Fruit fly (Drosophila melanogaster) whole organism, embryonic: ENCODE results near the gene CG12075.

ENCODE experiments used
- Abd-B ChIP-seq: fragments of 200-800 bp; sonication (Bioruptor generic); optimal IDR thresholded peaks from 2 replicates; lab custom pipeline; 2018; ENCODE audit warnings: missing biosample characterization, mild to moderate bottlenecking, missing genetic modification characterization, moderate library complexity
- Atf6 ChIP-seq: fragments of 200-800 bp; sonication (Bioruptor generic); IDR thresholded peaks from 2 replicates; pipeline ENCODE4 v1.3.6; 2022; ENCODE audit warnings: missing biosample characterization, missing genetic modification characterization
- Bgb ChIP-seq: fragments of 200-800 bp; sonication (Bioruptor generic); IDR thresholded peaks from 2 replicates; pipeline ENCODE4 v1.3.6; 2022; ENCODE audit warnings: missing biosample characterization, missing genetic modification characterization; ENCODE audit not compliant: partially characterized antibody
- C15 ChIP-seq: fragments of 200-800 bp; sonication (Bioruptor generic); IDR thresholded peaks from 3 replicates; pipeline ENCODE4 v1.3.6; 2022; ENCODE audit warnings: missing biosample characterization, missing genetic modification characterization
- CG10959 ChIP-seq: fragments of 200-800 bp; sonication (Bioruptor generic); IDR thresholded peaks from 2 replicates; pipeline ENCODE4 v1.3.6; 2022; ENCODE audit warnings: missing biosample characterization, missing genetic modification characterization
- CG12236 ChIP-seq: fragments of 200-800 bp; sonication (Bioruptor generic); optimal IDR thresholded peaks from 2 replicates; lab custom pipeline; 2016; ENCODE audit warnings: missing biosample characterization, missing genetic modification characterization
- CG13775 ChIP-seq: fragments of 200-800 bp; sonication (Bioruptor generic); optimal IDR thresholded peaks from 3 replicates; lab custom pipeline; 2017; ENCODE audit warnings: missing biosample characterization, mild to moderate bottlenecking, missing genetic modification characterization
- CG15601 ChIP-seq: fragments of 200-800 bp; sonication (Bioruptor generic); optimal IDR thresholded peaks from 3 replicates; lab custom pipeline; 2019; ENCODE audit warnings: missing biosample characterization, mild to moderate bottlenecking, missing genetic modification characterization, moderate library complexity
- CG15696 ChIP-seq: fragments of 200-800 bp; sonication (Bioruptor generic); optimal IDR thresholded peaks from 2 replicates; lab custom pipeline; 2019; ENCODE audit warnings: missing biosample characterization, mild to moderate bottlenecking, missing genetic modification characterization, moderate library complexity
- CG1647 ChIP-seq: fragments of 200-800 bp; sonication (Bioruptor generic); optimal IDR thresholded peaks from 3 replicates; lab custom pipeline; 2016; ENCODE audit warnings: missing biosample characterization, missing genetic modification characterization
- CG17361 ChIP-seq: fragments of 200-800 bp; sonication (Bioruptor generic); IDR thresholded peaks from 3 replicates; pipeline ENCODE4 v1.3.6; 2022; ENCODE audit warnings: missing biosample characterization, missing genetic modification characterization
- CG17612 ChIP-seq: fragments of 200-800 bp; sonication (Bioruptor generic); IDR thresholded peaks from 2 replicates; pipeline ENCODE4 v1.3.6; 2022; ENCODE audit warnings: missing biosample characterization, missing genetic modification characterization
- CG18619 ChIP-seq: fragments of 200-800 bp; sonication (Bioruptor generic); optimal IDR thresholded peaks from 3 replicates; lab custom pipeline; 2017; ENCODE audit warnings: missing biosample characterization, mild to moderate bottlenecking, missing genetic modification characterization
- CG31388 ChIP-seq: fragments of 200-800 bp; sonication (Bioruptor generic); optimal IDR thresholded peaks from 2 replicates; lab custom pipeline; 2016; ENCODE audit warnings: missing biosample characterization, missing genetic modification characterization
- CG4730 ChIP-seq: fragments of 200-800 bp; sonication (Bioruptor generic); IDR thresholded peaks from 2 replicates; pipeline ENCODE4 v1.3.6; 2022; ENCODE audit warnings: missing biosample characterization, missing genetic modification characterization
- CG6689 ChIP-seq: fragments of 200-800 bp; sonication (Bioruptor generic); IDR thresholded peaks from 2 replicates; pipeline ENCODE4 v1.3.6; 2022; ENCODE audit warnings: missing biosample characterization, missing genetic modification characterization
- CG7372 ChIP-seq: fragments of 200-800 bp; sonication (Bioruptor generic); IDR thresholded peaks from 2 replicates; pipeline ENCODE4 v1.3.6; 2022; ENCODE audit warnings: missing biosample characterization, missing genetic modification characterization
- CG8290 ChIP-seq, 3 experiments: fragments of 200-800 bp; sonication (Bioruptor generic); optimal IDR thresholded peaks; 2 replicates each; lab custom pipeline; 2016 to 2019; ENCODE audit warnings: missing biosample characterization in 3 of 3, missing genetic modification characterization in 3 of 3, mild to moderate bottlenecking in 2 of 3, moderate library complexity in 1 of 3
- CG9797 ChIP-seq: fragments of 200-800 bp; sonication (Bioruptor generic); optimal IDR thresholded peaks from 3 replicates; lab custom pipeline; 2018; ENCODE audit warnings: missing biosample characterization, mild to moderate bottlenecking, missing genetic modification characterization
- CG9817 ChIP-seq: fragments of 200-800 bp; sonication (Bioruptor generic); optimal IDR thresholded peaks from 2 replicates; lab custom pipeline; 2018; ENCODE audit warnings: missing biosample characterization, mild to moderate bottlenecking, missing genetic modification characterization, moderate library complexity
- D ChIP-seq, 2 experiments: fragments of 200-800 bp in 1 of 2; fragments of >200 bp in 1 of 2; sonication (Bioruptor generic) in 1 of 2; optimal IDR thresholded peaks; 2 replicates in 1 of 2; 3 replicates in 1 of 2; lab custom pipeline; 2017; ENCODE audit warnings: mild to moderate bottlenecking in 1 of 2, missing biosample characterization in 1 of 2, missing genetic modification characterization in 1 of 2, missing genetic modification reagents in 1 of 2
- Dad ChIP-seq: fragments of 200-800 bp; sonication (Bioruptor generic); optimal IDR thresholded peaks from 3 replicates; lab custom pipeline; 2016; ENCODE audit warnings: missing biosample characterization, missing genetic modification characterization
- Dip3 ChIP-seq: fragments of 200-800 bp; sonication (Bioruptor generic); optimal IDR thresholded peaks from 3 replicates; lab custom pipeline; 2016; ENCODE audit warnings: missing biosample characterization, missing genetic modification characterization
- E2f2 ChIP-seq: fragments of 200-800 bp; sonication (Bioruptor generic); IDR thresholded peaks from 2 replicates; pipeline ENCODE4 v1.3.6; 2022; ENCODE audit warnings: missing biosample characterization, missing genetic modification characterization
- HmgZ ChIP-seq: fragments of 200-800 bp; sonication (Bioruptor generic); optimal IDR thresholded peaks from 2 replicates; lab custom pipeline; 2018; ENCODE audit warnings: missing biosample characterization, mild to moderate bottlenecking, missing genetic modification characterization
- Hsf ChIP-seq: fragments of 200-800 bp; sonication (Bioruptor generic); optimal IDR thresholded peaks from 3 replicates; lab custom pipeline; 2016; ENCODE audit warnings: missing biosample characterization, missing genetic modification characterization
- Kr ChIP-seq: fragments of 200-800 bp; sonication (Bioruptor generic); optimal IDR thresholded peaks from 2 replicates; lab custom pipeline; 2017; ENCODE audit warnings: missing biosample characterization, mild to moderate bottlenecking, missing genetic modification characterization
- Myb ChIP-seq: fragments of 200-800 bp; sonication (Bioruptor generic); optimal IDR thresholded peaks from 2 replicates; lab custom pipeline; 2016; ENCODE audit warnings: missing biosample characterization, missing genetic modification characterization
- Nf-YA ChIP-seq: fragments of 200-800 bp; sonication (Bioruptor generic); IDR thresholded peaks from 2 replicates; pipeline ENCODE4 v1.3.6; 2022; ENCODE audit warnings: missing biosample characterization, missing genetic modification characterization
- Rx ChIP-seq: fragments of 200-800 bp; sonication (Bioruptor generic); IDR thresholded peaks from 2 replicates; pipeline ENCODE4 v1.3.6; 2022; ENCODE audit warnings: missing biosample characterization, missing genetic modification characterization
- Side ChIP-seq: fragments of 200-800 bp; sonication (Bioruptor generic); optimal IDR thresholded peaks from 2 replicates; lab custom pipeline; 2016; ENCODE audit warnings: missing biosample characterization, missing genetic modification characterization
- Ssrp ChIP-seq: fragments of 200-800 bp; sonication (Bioruptor generic); optimal IDR thresholded peaks from 2 replicates; lab custom pipeline; 2018; ENCODE audit warnings: missing biosample characterization, mild to moderate bottlenecking, missing genetic modification characterization, moderate library complexity
- ac ChIP-seq: fragments of 200-800 bp; sonication (Bioruptor generic); optimal IDR thresholded peaks from 3 replicates; lab custom pipeline; 2017; ENCODE audit warnings: missing biosample characterization, mild to moderate bottlenecking, missing genetic modification characterization
- al ChIP-seq: fragments of 200-800 bp; sonication (Bioruptor generic); IDR thresholded peaks from 2 replicates; pipeline ENCODE4 v1.3.6; 2022; ENCODE audit warnings: missing biosample characterization, missing genetic modification characterization
- bsh ChIP-seq, 2 experiments: fragments of 200-800 bp; sonication (Bioruptor generic); optimal IDR thresholded peaks; 2 replicates each; lab custom pipeline; 2017 to 2018; ENCODE audit warnings: mild to moderate bottlenecking in 2 of 2, missing biosample characterization in 2 of 2, missing genetic modification characterization in 2 of 2, moderate library complexity in 1 of 2
- btn ChIP-seq: fragments of 200-800 bp; sonication (Bioruptor generic); optimal IDR thresholded peaks from 2 replicates; lab custom pipeline; 2016; ENCODE audit warnings: missing biosample characterization, missing genetic modification characterization
- chif ChIP-seq, 2 experiments: fragments of 200-800 bp; sonication (Bioruptor generic); optimal IDR thresholded peaks; 3 replicates each; lab custom pipeline; 2016; ENCODE audit warnings: missing biosample characterization in 2 of 2, missing genetic modification characterization in 2 of 2
- chn ChIP-seq: fragments of 200-800 bp; sonication (Bioruptor generic); optimal IDR thresholded peaks from 2 replicates; lab custom pipeline; 2016; ENCODE audit warnings: missing biosample characterization, missing genetic modification characterization
- dm ChIP-seq: fragments of 200-800 bp; sonication (Bioruptor generic); optimal IDR thresholded peaks from 3 replicates; lab custom pipeline; 2016; ENCODE audit warnings: missing biosample characterization, missing genetic modification characterization
- dmrt99B ChIP-seq: fragments of 200-800 bp; sonication (Bioruptor generic); optimal IDR thresholded peaks from 2 replicates; lab custom pipeline; 2018; ENCODE audit warnings: missing biosample characterization, mild to moderate bottlenecking, missing genetic modification characterization, moderate library complexity
- ems ChIP-seq: fragments of 200-800 bp; sonication (Bioruptor generic); optimal IDR thresholded peaks from 3 replicates; lab custom pipeline; 2016; ENCODE audit warnings: missing biosample characterization, missing genetic modification characterization
- ewg ChIP-seq: fragments of 200-800 bp; sonication (Bioruptor generic); optimal IDR thresholded peaks from 3 replicates; lab custom pipeline; 2017; ENCODE audit warnings: mild to moderate bottlenecking, missing biosample characterization, missing genetic modification reagents, missing genetic modification characterization
- fd102C ChIP-seq: fragments of 200-800 bp; sonication (Bioruptor generic); optimal IDR thresholded peaks from 2 replicates; lab custom pipeline; 2018; ENCODE audit warnings: missing biosample characterization, mild to moderate bottlenecking, missing genetic modification characterization, moderate library complexity
- gsb ChIP-seq: fragments of 200-800 bp; sonication (Bioruptor generic); IDR thresholded peaks from 2 replicates; pipeline ENCODE4 v1.3.6; 2022; ENCODE audit warnings: missing biosample characterization, missing genetic modification characterization
- klu ChIP-seq: fragments of 200-800 bp; sonication (Bioruptor generic); IDR thresholded peaks from 2 replicates; pipeline ENCODE4 v1.3.6; 2022; ENCODE audit warnings: missing biosample characterization, missing genetic modification characterization
- lab ChIP-seq: fragments of 200-800 bp; sonication (Bioruptor generic); optimal IDR thresholded peaks from 3 replicates; lab custom pipeline; 2017; ENCODE audit warnings: missing biosample characterization, missing genetic modification characterization, mild to moderate bottlenecking, moderate library complexity, missing genetic modification reagents
- nerfin-2 ChIP-seq: fragments of 200-800 bp; sonication (Bioruptor generic); IDR thresholded peaks from 2 replicates; pipeline ENCODE4 v1.3.6; 2022; ENCODE audit warnings: missing biosample characterization, missing genetic modification characterization; ENCODE audit not compliant: partially characterized antibody
- p53 ChIP-seq: fragments of 200-800 bp; sonication (Bioruptor generic); optimal IDR thresholded peaks from 2 replicates; lab custom pipeline; 2016; ENCODE audit warnings: missing biosample characterization, missing genetic modification characterization
- pnt ChIP-seq: fragments of 200-800 bp; sonication (Bioruptor generic); optimal IDR thresholded peaks from 3 replicates; lab custom pipeline; 2016; ENCODE audit warnings: missing biosample characterization, missing genetic modification characterization
- pum ChIP-seq: fragments of 200-800 bp; sonication (Bioruptor generic); optimal IDR thresholded peaks from 2 replicates; lab custom pipeline; 2016; ENCODE audit warnings: missing biosample characterization, missing genetic modification characterization
- trh ChIP-seq: fragments of 200-800 bp; sonication (Bioruptor generic); optimal IDR thresholded peaks from 2 replicates; lab custom pipeline; 2016; ENCODE audit warnings: missing biosample characterization, missing genetic modification characterization

Gene CG12075

DNA sequence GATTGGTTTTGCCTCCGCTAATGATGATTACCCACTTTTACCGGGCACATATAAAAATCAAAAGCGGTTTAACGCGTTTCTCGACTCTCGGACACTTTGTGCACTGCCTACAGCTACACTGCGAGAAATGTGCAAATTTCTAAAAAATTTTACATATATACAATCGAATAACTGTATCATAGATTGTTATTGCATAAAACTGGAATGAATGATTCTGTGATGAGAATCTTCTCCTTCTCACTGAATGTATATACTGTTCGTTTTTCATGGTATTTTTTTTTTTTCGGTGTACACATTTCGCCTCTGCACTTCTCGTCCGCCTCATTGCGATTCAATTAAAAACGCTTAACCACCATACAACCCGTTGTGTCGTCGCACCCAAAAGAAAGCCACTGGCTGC, 23.1 kb downstream of the CG12075 start (continued):
- no peak for TF ChIP-seq CG12236 (GFP tag; lab: Kevin White, UChicago)
- TF ChIP-seq CG7372 (GFP tag; lab: Robert Waterston, UW) = no peak
- TF ChIP-seq CG15696 (tag; lab: Kevin White, UChicago) = no peak
- no peak for TF ChIP-seq CG9797 (GFP tag; lab: Kevin White, UChicago)
- TF ChIP-seq bsh (GFP tag; optimal IDR thresholded peaks at IDR 0.05; lab: Kevin White, UChicago) = peak; percentile 53 to 60
- no peak for TF ChIP-seq Dip3 (GFP tag; lab: Kevin White, UChicago)
- peak; percentile 42; the same call in 1 of the 2 replicates for TF ChIP-seq CG6689 (GFP tag; lab: Robert Waterston, UW)
- TF ChIP-seq nerfin-2 (GFP tag; lab: Robert Waterston, UW) = no peak
- TF ChIP-seq fd102C = no peak
- TF ChIP-seq CG15601 = peak; percentile 26
- TF ChIP-seq chn (GFP tag; lab: Kevin White, UChicago) = peak; percentile 34
- no peak for TF ChIP-seq C15 (GFP tag; lab: Robert Waterston, UW)
- no peak for TF ChIP-seq Kr
- TF ChIP-seq CG8290 (GFP tag; optimal IDR thresholded peaks at IDR 0.05; lab: Kevin White, UChicago) = no peak
- TF ChIP-seq CG8290 (tag; optimal IDR thresholded peaks at IDR 0.05; lab: Kevin White, UChicago) = no peak
- TF ChIP-seq Rx (GFP tag; lab: Robert Waterston, UW) = peak; percentile 14; the same call in 1 of the 2 replicates
- TF ChIP-seq Myb (GFP tag; lab: Kevin White, UChicago) = no peak
- no peak for TF ChIP-seq Nf-YA (GFP tag; lab: Robert Waterston, UW)
- TF ChIP-seq chif (GFP tag; optimal IDR thresholded peaks at IDR 0.05; lab: Kevin White, UChicago) = peak; percentile 28 to 36
- no peak for TF ChIP-seq HmgZ (tag; lab: Kevin White, UChicago)
- no peak for TF ChIP-seq klu
- TF ChIP-seq CG18619 (GFP tag; lab: Kevin White, UChicago) = no peak
- no peak for TF ChIP-seq Side (GFP tag; lab: Kevin White, UChicago)
- TF ChIP-seq lab (GFP tag; lab: Kevin White, UChicago) = no peak
- TF ChIP-seq trh (GFP tag; lab: Kevin White, UChicago) = no peak
- no peak for TF ChIP-seq Dad (GFP tag; lab: Kevin White, UChicago)
- TF ChIP-seq pnt (GFP tag; lab: Kevin White, UChicago) = no peak
- no peak for TF ChIP-seq al (GFP tag; lab: Robert Waterston, UW)
- TF ChIP-seq CG13775 (GFP tag; lab: Kevin White, UChicago) = no peak
- TF ChIP-seq p53 (GFP tag; lab: Kevin White, UChicago) = no peak
- TF ChIP-seq CG17612 (GFP tag; lab: Robert Waterston, UW) = no peak
- TF ChIP-seq D (optimal IDR thresholded peaks at IDR 0.05; lab: Kevin White, UChicago) = no peak
- TF ChIP-seq D (GFP tag; optimal IDR thresholded peaks at IDR 0.05; lab: Kevin White, UChicago) = peak; percentile 41
- peak; percentile 55; the same call in 1 of the 3 replicates for TF ChIP-seq CG17361
- TF ChIP-seq dmrt99B (tag; lab: Kevin White, UChicago) = peak; percentile 70
- TF ChIP-seq Atf6 (GFP tag; lab: Robert Waterston, UW) = no peak
- TF ChIP-seq Hsf (GFP tag; lab: Kevin White, UChicago) = peak; percentile 17
- TF ChIP-seq Bgb (GFP tag; lab: Robert Waterston, UW) = no peak
- no peak for TF ChIP-seq ems
- no peak for TF ChIP-seq dm (GFP tag; lab: Kevin White, UChicago)
- TF ChIP-seq CG9817 = no peak
- no peak for TF ChIP-seq CG4730 (GFP tag; lab: Robert Waterston, UW)
- no peak for TF ChIP-seq CG10959
- TF ChIP-seq ac (GFP tag; lab: Kevin White, UChicago) = no peak
- TF ChIP-seq btn (GFP tag; lab: Kevin White, UChicago) = no peak
- no peak for TF ChIP-seq CG1647 (GFP tag; lab: Kevin White, UChicago)
- TF ChIP-seq pum = peak; percentile 19
- TF ChIP-seq E2f2 (GFP tag; lab: Robert Waterston, UW) = 0 out of 2 replicates have a peak, but pooled peaks have one; percentile 6
- peak; percentile 55 for TF ChIP-seq Ssrp
- TF ChIP-seq CG31388 (GFP tag; lab: Kevin White, UChicago) = no peak
- TF ChIP-seq ewg (GFP tag; lab: Kevin White, UChicago) = peak; percentile 23
- TF ChIP-seq gsb = no peak
- no peak for TF ChIP-seq Abd-B (GFP tag; lab: Kevin White, UChicago)
